Fruit fly (Drosophila melanogaster) whole organism, embryonic: Measurements from ENCODE around the gene TrpRS.

Experiments
- Bdp1 ChIP-seq: fragments of 200-800 bp; sonication (Bioruptor generic); optimal IDR thresholded peaks from 3 replicates; lab custom pipeline; 2016; ENCODE audit warnings: missing biosample characterization, missing genetic modification characterization
- CG10565 ChIP-seq: fragments of 200-800 bp; sonication (Bioruptor generic); optimal IDR thresholded peaks from 3 replicates; lab custom pipeline; 2016; ENCODE audit warnings: missing biosample characterization, mild to moderate bottlenecking, missing genetic modification characterization
- CG11456 ChIP-seq: fragments of 200-800 bp; sonication (Bioruptor generic); IDR thresholded peaks from 3 replicates; pipeline ENCODE4 v1.3.6; 2022; ENCODE audit warnings: missing biosample characterization, missing genetic modification characterization
- CG12104 ChIP-seq: fragments of 200-800 bp; sonication (Bioruptor generic); optimal IDR thresholded peaks from 3 replicates; lab custom pipeline; 2016; ENCODE audit warnings: missing biosample characterization, missing genetic modification characterization
- CG12236 ChIP-seq: fragments of 200-800 bp; sonication (Bioruptor generic); optimal IDR thresholded peaks from 2 replicates; lab custom pipeline; 2016; ENCODE audit warnings: missing biosample characterization, missing genetic modification characterization
- CG13287 ChIP-seq: fragments of 200-800 bp; sonication (Bioruptor generic); IDR thresholded peaks from 2 replicates; pipeline ENCODE4 v1.3.6; 2022; ENCODE audit warnings: missing biosample characterization, missing genetic modification characterization; ENCODE audit not compliant: partially characterized antibody
- CG14710 ChIP-seq: fragments of 200-800 bp; sonication (Bioruptor generic); optimal IDR thresholded peaks from 3 replicates; lab custom pipeline; 2019; ENCODE audit warnings: missing biosample characterization, mild to moderate bottlenecking, missing genetic modification characterization, moderate library complexity
- CG15269 ChIP-seq: fragments of 200-800 bp; sonication (Bioruptor generic); optimal IDR thresholded peaks from 2 replicates; lab custom pipeline; 2018; ENCODE audit warnings: missing biosample characterization, mild to moderate bottlenecking, missing genetic modification characterization, moderate library complexity
- CG15479 ChIP-seq: fragments of 200-800 bp; sonication (Bioruptor generic); optimal IDR thresholded peaks from 3 replicates; lab custom pipeline; 2019; ENCODE audit warnings: missing biosample characterization, mild to moderate bottlenecking, missing genetic modification characterization, moderate library complexity
- CG1602 ChIP-seq: fragments of 200-800 bp; sonication (Bioruptor generic); optimal IDR thresholded peaks from 3 replicates; lab custom pipeline; 2016; ENCODE audit warnings: missing biosample characterization, missing genetic modification characterization
- CG16815 ChIP-seq: fragments of 200-800 bp; sonication (Bioruptor generic); optimal IDR thresholded peaks from 3 replicates; lab custom pipeline; 2017; ENCODE audit warnings: missing biosample characterization, mild to moderate bottlenecking, missing genetic modification characterization
- CG17802 ChIP-seq: fragments of 200-800 bp; sonication (Bioruptor generic); optimal IDR thresholded peaks from 2 replicates; lab custom pipeline; 2018; ENCODE audit warnings: missing biosample characterization, mild to moderate bottlenecking, missing genetic modification characterization, moderate library complexity
- CG1832 ChIP-seq: fragments of 200-800 bp; sonication (Bioruptor generic); optimal IDR thresholded peaks from 2 replicates; lab custom pipeline; 2017; ENCODE audit warnings: missing biosample characterization, mild to moderate bottlenecking, missing genetic modification characterization, inconsistent platforms
- CG3163 ChIP-seq: fragments of 200-800 bp; sonication (Bioruptor generic); optimal IDR thresholded peaks from 3 replicates; lab custom pipeline; 2016; ENCODE audit warnings: missing biosample characterization, missing genetic modification characterization
- CG33557 ChIP-seq: fragments of 200-800 bp; sonication (Bioruptor generic); optimal IDR thresholded peaks from 2 replicates; lab custom pipeline; 2019; ENCODE audit warnings: missing biosample characterization, mild to moderate bottlenecking, missing genetic modification characterization, moderate library complexity
- CG3838 ChIP-seq: fragments of 200-800 bp; sonication (Bioruptor generic); optimal IDR thresholded peaks from 3 replicates; lab custom pipeline; 2016; ENCODE audit warnings: missing biosample characterization, missing genetic modification characterization
- CG42726 ChIP-seq: fragments of 200-800 bp; sonication (Bioruptor generic); IDR thresholded peaks from 2 replicates; pipeline ENCODE4 v1.3.6; 2022; ENCODE audit warnings: missing biosample characterization, missing genetic modification characterization; ENCODE audit not compliant: partially characterized antibody
- CG4617 ChIP-seq: fragments of 200-800 bp; sonication (Bioruptor generic); optimal IDR thresholded peaks from 3 replicates; lab custom pipeline; 2016; ENCODE audit warnings: missing biosample characterization, missing genetic modification characterization, borderline replicate concordance
- CG4854 ChIP-seq: fragments of 200-800 bp; sonication (Bioruptor generic); optimal IDR thresholded peaks from 2 replicates; lab custom pipeline; 2016; ENCODE audit warnings: missing biosample characterization, missing genetic modification characterization, inconsistent platforms
- CG8478 ChIP-seq: fragments of >200 bp; optimal IDR thresholded peaks from 2 replicates; lab custom pipeline; 2018
- CG9437 ChIP-seq: fragments of 200-800 bp; sonication (Bioruptor generic); optimal IDR thresholded peaks from 2 replicates; lab custom pipeline; 2018; ENCODE audit warnings: missing biosample characterization, mild to moderate bottlenecking, missing genetic modification characterization
- CG9727 ChIP-seq: fragments of 200-800 bp; sonication (Bioruptor generic); optimal IDR thresholded peaks from 3 replicates; lab custom pipeline; 2017; ENCODE audit warnings: missing biosample characterization, mild to moderate bottlenecking, missing genetic modification characterization
- D19B ChIP-seq: fragments of 200-800 bp; sonication (Bioruptor generic); optimal IDR thresholded peaks from 2 replicates; lab custom pipeline; 2017; ENCODE audit warnings: missing biosample characterization, mild to moderate bottlenecking, missing genetic modification characterization
- Dfd ChIP-seq, 2 experiments: fragments of >200 bp; optimal IDR thresholded peaks; 2 replicates each; lab custom pipeline; 2017; ENCODE audit warnings: missing biosample characterization in 2 of 2, missing genetic modification characterization in 2 of 2
- Eip74EF ChIP-seq, 2 experiments: fragments of 200-800 bp in 1 of 2; fragments of >200 bp in 1 of 2; sonication (Bioruptor generic) in 1 of 2; optimal IDR thresholded peaks; 2 replicates each; lab custom pipeline; 2017 to 2019; ENCODE audit warnings: missing biosample characterization in 2 of 2, missing genetic modification characterization in 2 of 2, mild to moderate bottlenecking in 1 of 2, moderate library complexity in 1 of 2
- HLH54F ChIP-seq: fragments of 200-800 bp; sonication (Bioruptor generic); optimal IDR thresholded peaks from 3 replicates; lab custom pipeline; 2016; ENCODE audit warnings: missing biosample characterization, missing genetic modification characterization
- MBD-R2 ChIP-seq: fragments of 200-800 bp; sonication (Bioruptor generic); IDR thresholded peaks from 2 replicates; pipeline ENCODE4 v1.3.6; 2022; ENCODE audit warnings: missing biosample characterization, missing genetic modification characterization
- Mad ChIP-seq: fragments of 200-800 bp; sonication (Bioruptor generic); optimal IDR thresholded peaks from 2 replicates; lab custom pipeline; 2016; ENCODE audit warnings: missing biosample characterization, missing genetic modification characterization
- Nf-YA ChIP-seq: fragments of 200-800 bp; sonication (Bioruptor generic); IDR thresholded peaks from 2 replicates; pipeline ENCODE4 v1.3.6; 2022; ENCODE audit warnings: missing biosample characterization, missing genetic modification characterization
- NfI ChIP-seq: fragments of 200-800 bp; sonication (Bioruptor generic); optimal IDR thresholded peaks from 3 replicates; lab custom pipeline; 2018; ENCODE audit warnings: missing biosample characterization, mild to moderate bottlenecking, missing genetic modification characterization, moderate library complexity
- Oaz ChIP-seq: fragments of 200-800 bp; sonication (Bioruptor generic); IDR thresholded peaks from 2 replicates; pipeline ENCODE4 v1.3.6; 2022; ENCODE audit warnings: missing biosample characterization, missing genetic modification characterization
- Side ChIP-seq: fragments of 200-800 bp; sonication (Bioruptor generic); optimal IDR thresholded peaks from 2 replicates; lab custom pipeline; 2016; ENCODE audit warnings: missing biosample characterization, missing genetic modification characterization
- Six4 ChIP-seq: fragments of 200-800 bp; sonication (Bioruptor generic); optimal IDR thresholded peaks from 2 replicates; lab custom pipeline; 2016; ENCODE audit warnings: missing biosample characterization, missing genetic modification characterization
- ac ChIP-seq: fragments of 200-800 bp; sonication (Bioruptor generic); optimal IDR thresholded peaks from 3 replicates; lab custom pipeline; 2017; ENCODE audit warnings: missing biosample characterization, mild to moderate bottlenecking, missing genetic modification characterization
- az2 ChIP-seq: fragments of 200-800 bp; sonication (Bioruptor generic); optimal IDR thresholded peaks from 3 replicates; lab custom pipeline; 2016; ENCODE audit warnings: missing biosample characterization, missing genetic modification characterization
- dysf ChIP-seq: fragments of 200-800 bp; sonication (Bioruptor generic); IDR thresholded peaks from 3 replicates; pipeline ENCODE4 v1.3.6; 2022; ENCODE audit warnings: missing biosample characterization, missing genetic modification characterization
- ems ChIP-seq: fragments of 200-800 bp; sonication (Bioruptor generic); optimal IDR thresholded peaks from 3 replicates; lab custom pipeline; 2016; ENCODE audit warnings: missing biosample characterization, missing genetic modification characterization
- en ChIP-seq: fragments of 200-800 bp; sonication (Bioruptor generic); optimal IDR thresholded peaks from 2 replicates; lab custom pipeline; 2016; ENCODE audit warnings: missing biosample characterization, missing genetic modification characterization
- fd3F ChIP-seq: fragments of 200-800 bp; sonication (Bioruptor generic); optimal IDR thresholded peaks from 2 replicates; lab custom pipeline; 2018; ENCODE audit warnings: missing biosample characterization, mild to moderate bottlenecking, missing genetic modification characterization, moderate library complexity
- kah ChIP-seq: fragments of 200-800 bp; sonication (Bioruptor generic); optimal IDR thresholded peaks from 2 replicates; lab custom pipeline; 2018; ENCODE audit warnings: missing biosample characterization, mild to moderate bottlenecking, missing genetic modification characterization
- ken ChIP-seq: fragments of 200-800 bp; sonication (Bioruptor generic); IDR thresholded peaks from 3 replicates; pipeline ENCODE4 v1.3.6; 2022; ENCODE audit warnings: missing biosample characterization, missing genetic modification characterization
- kni ChIP-seq: fragments of 200-800 bp; sonication (Bioruptor generic); optimal IDR thresholded peaks from 3 replicates; lab custom pipeline; 2017; ENCODE audit warnings: mild to moderate bottlenecking, missing biosample characterization, missing genetic modification reagents, missing genetic modification characterization
- nmo ChIP-seq: fragments of 200-800 bp; sonication (Bioruptor generic); optimal IDR thresholded peaks from 2 replicates; lab custom pipeline; 2018; ENCODE audit warnings: missing biosample characterization, mild to moderate bottlenecking, missing genetic modification characterization, moderate library complexity
- otp ChIP-seq: fragments of 200-800 bp; sonication (Bioruptor generic); IDR thresholded peaks from 3 replicates; pipeline ENCODE4, ENCODE4 v1.3.6; 2022; ENCODE audit warnings: missing biosample characterization, missing genetic modification characterization
- pb ChIP-seq: fragments of 200-800 bp; sonication (Bioruptor generic); optimal IDR thresholded peaks from 3 replicates; lab custom pipeline; 2016; ENCODE audit warnings: missing biosample characterization, missing genetic modification characterization
- pzg ChIP-seq: fragments of 200-800 bp; sonication (Bioruptor generic); optimal IDR thresholded peaks from 3 replicates; lab custom pipeline; 2018; ENCODE audit warnings: missing biosample characterization, mild to moderate bottlenecking, missing genetic modification characterization, moderate library complexity
- tll ChIP-seq, 2 experiments: fragments of 200-800 bp in 1 of 2; fragments of >200 bp in 1 of 2; sonication (Bioruptor generic) in 1 of 2; optimal IDR thresholded peaks; 2 replicates each; lab custom pipeline; 2017 to 2019; ENCODE audit warnings: missing biosample characterization in 2 of 2, missing genetic modification characterization in 2 of 2, mild to moderate bottlenecking in 1 of 2, moderate library complexity in 1 of 2
- twi ChIP-seq: fragments of 200-800 bp; optimal IDR thresholded peaks from 2 replicates; lab custom pipeline; 2019; ENCODE audit warnings: missing biosample characterization, mild to moderate bottlenecking, missing genetic modification characterization, moderate library complexity
- zen2 ChIP-seq: fragments of 200-800 bp; sonication (Bioruptor generic); IDR thresholded peaks from 3 replicates; pipeline ENCODE4 v1.3.6; 2022; ENCODE audit warnings: missing biosample characterization, missing genetic modification characterization; ENCODE audit not compliant: partially characterized antibody

TrpRS gene

dm6 chr3R:9260421-9260973, 6.2 kb downstream of the TrpRS start, which contains the start of gene ATP6AP2 (continued):
- TF ChIP-seq CG3163 (GFP tag; lab: Kevin White, UChicago) (no peak), CG15479 (GFP tag; lab: Kevin White, UChicago) (no peak), CG1602 (GFP tag; lab: Kevin White, UChicago) (peak; percentile 32), ems (GFP tag; lab: Kevin White, UChicago) (no peak), D19B (no peak), kni (GFP tag; lab: Kevin White, UChicago) (peak; percentile 14), az2 (peak; percentile 41), Dfd (GFP tag; optimal IDR thresholded peaks at IDR 0.05; lab: Kevin White, UChicago) (no peak), CG3838 (no peak), CG17802 (tag; lab: Kevin White, UChicago) (no peak), HLH54F (peak; percentile 25), ac (GFP tag; lab: Kevin White, UChicago) (no peak), Mad (peak; percentile 36), MBD-R2 (GFP tag; lab: Robert Waterston, UW) (peak; percentile 87), CG11456 (GFP tag; lab: Robert Waterston, UW) (peak; percentile 72; the same call in 2 of the 3 replicates), kah (no peak), CG12236 (GFP tag; lab: Kevin White, UChicago) (no peak), Nf-YA (GFP tag; lab: Robert Waterston, UW) (peak; percentile 53; the same call in 1 of the 2 replicates), nmo (GFP tag; lab: Kevin White, UChicago) (peak; percentile 71), CG14710 (peak; percentile 82), NfI (GFP tag; lab: Kevin White, UChicago) (peak; percentile 70), CG16815 (no peak), Six4 (GFP tag; lab: Kevin White, UChicago) (no peak), CG9437 (GFP tag; lab: Kevin White, UChicago) (no peak), dysf (GFP tag; lab: Robert Waterston, UW) (peak; percentile 64; the same call in 2 of the 3 replicates), otp (GFP tag; lab: Robert Waterston, UW) (no peak), CG42726 (peak; percentile 39; the same call in 1 of the 2 replicates), CG4617 (peak; percentile 68), CG12104 (peak; percentile 36), CG10565 (GFP tag; lab: Kevin White, UChicago) (no peak), CG8478 (lab: Kevin White, UChicago) (no peak), tll (GFP tag; optimal IDR thresholded peaks at IDR 0.05; lab: Kevin White, UChicago) (no peak), en (GFP tag; lab: Kevin White, UChicago) (no peak), ken (GFP tag; lab: Robert Waterston, UW) (no peak; the same call in 2 of the 3 replicates), Eip74EF (GFP tag; optimal IDR thresholded peaks at IDR 0.05; lab: Kevin White, UChicago) (no peak), pzg (GFP tag; lab: Kevin White, UChicago) (peak; percentile 82), CG13287 (peak; percentile 86), zen2 (GFP tag; lab: Robert Waterston, UW) (peak; percentile 48; the same call in 2 of the 3 replicates), CG33557 (GFP tag; lab: Kevin White, UChicago) (peak; percentile 42), pb (no peak), CG4854 (GFP tag; lab: Kevin White, UChicago) (peak; percentile 5), CG1832 (GFP tag; lab: Kevin White, UChicago) (no peak), fd3F (GFP tag; lab: Kevin White, UChicago) (peak; percentile 32), twi (tag; lab: Kevin White, UChicago) (peak; percentile 46), CG15269 (tag; lab: Kevin White, UChicago) (no peak), Side (GFP tag; lab: Kevin White, UChicago) (no peak), CG9727 (peak; percentile 43), Oaz (GFP tag; lab: Robert Waterston, UW) (no peak), Bdp1 (no peak)
